Fruit fly (Drosophila melanogaster): ENCODE results near the gene Idh3g.
A peak's percentile ranks its signal among the peaks of the same experiment; 100 is the strongest.

DNA sequence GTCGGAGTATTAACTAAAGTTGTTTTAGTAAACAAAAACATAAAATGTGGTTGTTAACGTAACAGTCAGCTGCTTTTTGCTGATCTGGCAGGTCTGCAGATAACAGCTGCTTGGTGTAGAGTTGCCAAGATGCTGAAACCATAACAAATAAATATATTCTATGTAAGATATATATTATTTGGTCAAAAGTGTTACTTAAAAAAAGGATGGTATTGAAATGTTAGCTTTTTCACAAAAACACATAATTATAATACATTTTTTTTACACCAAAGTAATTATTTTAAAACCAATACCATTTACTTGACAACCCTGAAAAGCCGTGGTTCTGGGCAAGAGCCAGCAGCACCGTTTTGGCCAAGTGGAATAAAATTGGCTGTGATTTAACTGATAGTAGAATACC lies at the start of gene Idh3g, which contains the start of gene CG4743:
- peak; percentile 91 for TF ChIP-seq cyc (GFP tag; optimal IDR thresholded peaks at IDR 0.05)
- TF ChIP-seq CG11902 (GFP tag; optimal IDR thresholded peaks at IDR 0.05) = peak; percentile 88
- TF ChIP-seq ss (GFP tag; optimal IDR thresholded peaks at IDR 0.05) = peak; percentile 86 to 93
- TF ChIP-seq Blimp-1 (GFP tag; optimal IDR thresholded peaks at IDR 0.05) = peak; percentile 82
- TF ChIP-seq CG6276 (GFP tag; optimal IDR thresholded peaks at IDR 0.05) = no peak
- TF ChIP-seq Sox102F (GFP tag; optimal IDR thresholded peaks at IDR 0.05) = peak; percentile 93
- peak; percentile 94 for TF ChIP-seq Gug (GFP tag; IDR thresholded peaks at IDR 0.05)
- peak; percentile 91 for TF ChIP-seq Eip75B (GFP tag; optimal IDR thresholded peaks at IDR 0.05)

Data from whole organism, prepupa.